Worm (Caenorhabditis elegans) whole organism, young adult: ENCODE results near the gene C18D11.1.
A peak's percentile ranks its signal among the peaks of the same experiment; 100 is the strongest.

Experiments used
- B0019.2 ChIP-seq: fragments of 200-800 bp; sonication (Bioruptor generic); conservative IDR thresholded peaks from 2 replicates; pipeline ENCODE4 v1.3.6; 2022; ENCODE audit warnings: missing genetic modification reagents, missing genetic modification characterization, missing compliant biosample characterization
- B0261.1 ChIP-seq: sonication (generic microtip); optimal IDR thresholded peaks from 2 replicates; lab custom pipeline; 2016; ENCODE audit warnings: mild to moderate bottlenecking, missing genetic modification characterization, moderate library complexity, missing compliant biosample characterization
- F22D6.2 ChIP-seq: sonication (generic microtip); optimal IDR thresholded peaks from 2 replicates; lab custom pipeline; 2016; ENCODE audit warnings: mild to moderate bottlenecking, missing genetic modification characterization, missing compliant biosample characterization
- F23B12.7 ChIP-seq: sonication (generic microtip); optimal IDR thresholded peaks from 2 replicates; lab custom pipeline; 2017; ENCODE audit warnings: missing genetic modification characterization, mild to moderate bottlenecking, missing compliant biosample characterization, antibody characterized with exemption, moderate library complexity; ENCODE audit not compliant: insufficient read depth
- F33H1.4 ChIP-seq: fragments of 200-800 bp; sonication (Bioruptor generic); IDR thresholded peaks from 2 replicates; pipeline ENCODE4 v1.3.6; 2022; ENCODE audit warnings: missing genetic modification reagents, missing genetic modification characterization, missing compliant biosample characterization
- F52B5.7 ChIP-seq: sonication (generic microtip); optimal IDR thresholded peaks from 2 replicates; lab custom pipeline; 2016; ENCODE audit warnings: mild to moderate bottlenecking, missing genetic modification characterization, missing compliant biosample characterization
- F55B11.4 ChIP-seq: sonication (generic microtip); optimal IDR thresholded peaks from 2 replicates; lab custom pipeline; 2016; ENCODE audit warnings: missing compliant biosample characterization, missing genetic modification characterization, borderline replicate concordance; ENCODE audit not compliant: insufficient read depth
- K12H6.12 ChIP-seq: fragments of 200-800 bp; sonication (Bioruptor generic); optimal IDR thresholded peaks from 2 replicates; lab custom pipeline; 2018; ENCODE audit warnings: mild to moderate bottlenecking, missing genetic modification characterization, missing compliant biosample characterization
- Y95B8A.8 ChIP-seq: fragments of 200-800 bp; sonication (Bioruptor generic); IDR thresholded peaks from 2 replicates; pipeline ENCODE4 v1.3.6; 2022; ENCODE audit warnings: missing genetic modification reagents, missing genetic modification characterization, missing compliant biosample characterization
- athp-1 ChIP-seq: sonication (generic microtip); optimal IDR thresholded peaks from 2 replicates; lab custom pipeline; 2017; ENCODE audit warnings: mild to moderate bottlenecking, missing genetic modification characterization, missing compliant biosample characterization
- attf-5 ChIP-seq: fragments of 200-800 bp; sonication (Bioruptor generic); optimal IDR thresholded peaks from 2 replicates; lab custom pipeline; 2018; ENCODE audit warnings: mild to moderate bottlenecking, missing genetic modification characterization, missing compliant biosample characterization
- cebp-1 ChIP-seq, 2 experiments: fragments of 200-800 bp in 1 of 2; sonication (Bioruptor generic) in 1 of 2; sonication (generic microtip) in 1 of 2; IDR thresholded peaks in 1 of 2; optimal IDR thresholded peaks in 1 of 2; 2 replicates each; pipeline versions ENCODE4 v1.3.6 to Lab custom; 2017 to 2022; ENCODE audit warnings: missing compliant biosample characterization in 2 of 2, missing genetic modification characterization in 2 of 2, mild to moderate bottlenecking in 1 of 2, missing genetic modification reagents in 1 of 2, moderate library complexity in 1 of 2
- ceh-100 ChIP-seq: fragments of 200-800 bp; sonication (Bioruptor generic); IDR thresholded peaks from 2 replicates; pipeline ENCODE4 v1.3.6; 2022; ENCODE audit warnings: missing genetic modification reagents, missing genetic modification characterization, missing compliant biosample characterization
- chd-7 ChIP-seq: sonication (generic microtip); optimal IDR thresholded peaks from 2 replicates; lab custom pipeline; 2016; ENCODE audit warnings: mild to moderate bottlenecking, missing genetic modification characterization, moderate library complexity, missing compliant biosample characterization
- die-1 ChIP-seq: sonication (generic microtip); optimal IDR thresholded peaks from 2 replicates; lab custom pipeline; 2016; ENCODE audit warnings: missing genotype, mild to moderate bottlenecking, missing genetic modification characterization, missing compliant biosample characterization
- dox-1 ChIP-seq: fragments of 200-800 bp; sonication (Bioruptor generic); IDR thresholded peaks from 2 replicates; pipeline ENCODE4 v1.3.6; 2022; ENCODE audit warnings: missing genetic modification reagents, missing genetic modification characterization, missing compliant biosample characterization
- efl-1 ChIP-seq: fragments of 150-350 bp; optimal IDR thresholded peaks from 2 replicates; lab custom pipeline; 2014; ENCODE audit warnings: missing biosample characterization, missing genetic modification reagents, missing genetic modification characterization
- egl-18 ChIP-seq: fragments of 200-800 bp; sonication (Bioruptor generic); IDR thresholded peaks from 2 replicates; pipeline ENCODE4 v1.3.6; 2022; ENCODE audit warnings: missing genetic modification reagents, missing genetic modification characterization, missing compliant biosample characterization
- egrh-3 ChIP-seq: fragments of 200-800 bp; sonication (Bioruptor generic); IDR thresholded peaks from 2 replicates; pipeline ENCODE4 v1.3.6; 2022; ENCODE audit warnings: missing genetic modification reagents, missing genetic modification characterization, missing compliant biosample characterization
- fkh-3 ChIP-seq: sonication (generic microtip); optimal IDR thresholded peaks from 2 replicates; lab custom pipeline; 2016; ENCODE audit warnings: mild to moderate bottlenecking, missing genetic modification characterization, missing compliant biosample characterization
- hmg-1.2 ChIP-seq: fragments of 200-800 bp; sonication (Bioruptor generic); IDR thresholded peaks from 2 replicates; pipeline ENCODE4 v1.3.6; 2022; ENCODE audit warnings: missing genetic modification reagents, missing genetic modification characterization, missing compliant biosample characterization
- lin-40 ChIP-seq: sonication (generic microtip); optimal IDR thresholded peaks from 2 replicates; lab custom pipeline; 2016; ENCODE audit warnings: missing genetic modification characterization, mild to moderate bottlenecking, missing compliant biosample characterization, missing genotype, missing genetic modification reagents
- madf-10 ChIP-seq: sonication (generic microtip); optimal IDR thresholded peaks from 2 replicates; lab custom pipeline; 2016; ENCODE audit warnings: mild to moderate bottlenecking, missing genetic modification characterization, missing compliant biosample characterization
- madf-6 ChIP-seq: fragments of 200-800 bp; sonication (Bioruptor generic); IDR thresholded peaks from 2 replicates; pipeline ENCODE4 v1.3.6; 2022; ENCODE audit warnings: missing genetic modification reagents, missing genetic modification characterization, missing compliant biosample characterization
- madf-8 ChIP-seq: fragments of 200-800 bp; sonication (Bioruptor generic); conservative IDR thresholded peaks from 2 replicates; pipeline ENCODE4 v1.3.6; 2022; ENCODE audit warnings: missing genetic modification reagents, missing genetic modification characterization, missing compliant biosample characterization
- mcd-1 ChIP-seq: fragments of 200-800 bp; sonication (Bioruptor generic); IDR thresholded peaks from 2 replicates; pipeline ENCODE4 v1.3.6; 2022; ENCODE audit warnings: missing genetic modification reagents, missing genetic modification characterization, missing compliant biosample characterization
- mes-4 ChIP-seq: sonication (generic microtip); optimal IDR thresholded peaks from 2 replicates; lab custom pipeline; 2016; ENCODE audit warnings: missing genotype, missing genetic modification characterization, missing compliant biosample characterization
- nfyb-1 ChIP-seq: fragments of 200-800 bp; sonication (Bioruptor generic); IDR thresholded peaks from 2 replicates; pipeline ENCODE4 v1.3.6; 2022; ENCODE audit warnings: missing genetic modification reagents, missing genetic modification characterization, missing compliant biosample characterization
- nhr-179 ChIP-seq: sonication (generic microtip); optimal IDR thresholded peaks from 2 replicates; lab custom pipeline; 2016; ENCODE audit warnings: mild to moderate bottlenecking, missing genetic modification characterization, missing compliant biosample characterization
- nhr-80 ChIP-seq: sonication (generic microtip); optimal IDR thresholded peaks from 2 replicates; lab custom pipeline; 2016; ENCODE audit warnings: missing genetic modification characterization, missing compliant biosample characterization
- pha-4 ChIP-seq: fragments of 150-350 bp; sonication (generic microtip); optimal IDR thresholded peaks from 2 replicates; lab custom pipeline; 2014; ENCODE audit warnings: missing biosample characterization, missing genetic modification reagents, missing genetic modification characterization
- rec-8 ChIP-seq, 2 experiments: sonication (generic microtip); optimal IDR thresholded peaks; 2 replicates each; lab custom pipeline; 2016; ENCODE audit warnings: mild to moderate bottlenecking in 2 of 2, missing genetic modification characterization in 2 of 2, missing genetic modification reagents in 2 of 2, missing genotype in 2 of 2, missing biosample characterization in 1 of 2, missing compliant biosample characterization in 1 of 2, moderate library complexity in 1 of 2
- repo-1 ChIP-seq: sonication (generic microtip); optimal IDR thresholded peaks from 2 replicates; lab custom pipeline; 2017; ENCODE audit warnings: mild to moderate bottlenecking, missing genetic modification characterization, missing compliant biosample characterization
- sea-2 ChIP-seq: fragments of 200-800 bp; sonication (Bioruptor generic); IDR thresholded peaks from 2 replicates; pipeline ENCODE4 v1.3.6; 2022; ENCODE audit warnings: missing genetic modification characterization, missing compliant biosample characterization
- somi-1 ChIP-seq: fragments of 200-800 bp; sonication (Bioruptor generic); optimal IDR thresholded peaks from 2 replicates; lab custom pipeline; 2018; ENCODE audit warnings: mild to moderate bottlenecking, missing genetic modification characterization, missing compliant biosample characterization
- unc-130 ChIP-seq: sonication (generic microtip); optimal IDR thresholded peaks from 2 replicates; lab custom pipeline; 2016; ENCODE audit warnings: missing genetic modification reagents, missing genetic modification characterization, missing compliant biosample characterization
- zfh-2 ChIP-seq: fragments of 200-800 bp; sonication (Bioruptor generic); conservative IDR thresholded peaks from 2 replicates; pipeline ENCODE4 v1.3.6; 2022; ENCODE audit warnings: missing genetic modification reagents, missing genetic modification characterization, missing compliant biosample characterization
- ztf-22 ChIP-seq: fragments of 200-800 bp; sonication (Bioruptor generic); optimal IDR thresholded peaks from 2 replicates; lab custom pipeline; 2018; ENCODE audit warnings: mild to moderate bottlenecking, missing genetic modification characterization, moderate library complexity, missing compliant biosample characterization
- ztf-25 ChIP-seq: fragments of 200-800 bp; sonication (Bioruptor generic); IDR thresholded peaks from 2 replicates; pipeline ENCODE4 v1.3.6; 2022; ENCODE audit warnings: missing genetic modification reagents, missing genetic modification characterization, missing compliant biosample characterization
- ztf-26 ChIP-seq: sonication (generic microtip); optimal IDR thresholded peaks from 2 replicates; lab custom pipeline; 2017; ENCODE audit warnings: missing genetic modification characterization, missing compliant biosample characterization

C18D11.1 gene

ce11 chrIII:11834168-11834567 lies 17.8 kb downstream of the C18D11.1 start (continued):
- TF ChIP-seq rec-8 (tag; optimal IDR thresholded peaks at IDR 0.05; lab: Kevin White, UChicago): no peak
- peak; percentile 54 for TF ChIP-seq ceh-100 (GFP tag; lab: Robert Waterston, UW)
- no peak for TF ChIP-seq B0261.1 (tag; lab: Kevin White, UChicago)
- no peak for TF ChIP-seq F52B5.7
- no peak for TF ChIP-seq B0019.2
- no peak for TF ChIP-seq repo-1 (tag; lab: Kevin White, UChicago)
- peak; percentile 37 for TF ChIP-seq K12H6.12 (tag; lab: Kevin White, UChicago)
- no peak for TF ChIP-seq unc-130 (GFP tag; lab: Kevin White, UChicago)
- TF ChIP-seq sea-2 (GFP tag; lab: Robert Waterston, UW): no peak
- no peak for TF ChIP-seq egl-18 (GFP tag; lab: Robert Waterston, UW)
- TF ChIP-seq nfyb-1: peak; percentile 38; the same call in 1 of the 2 replicates
- TF ChIP-seq mcd-1 (GFP tag; lab: Robert Waterston, UW): no peak
- no peak for TF ChIP-seq mes-4 (tag; lab: Kevin White, UChicago)
- 0 out of 2 replicates have a peak, but pooled peaks have one; percentile 35 for TF ChIP-seq Y95B8A.8 (GFP tag; lab: Robert Waterston, UW)
- no peak for TF ChIP-seq F22D6.2 (tag; lab: Kevin White, UChicago)

ce11 chrIII:11834783-11835182 lies 18.4 kb downstream of the C18D11.1 start:
- TF ChIP-seq cebp-1 (GFP tag; IDR thresholded peaks at IDR 0.05; lab: Robert Waterston, UW) (no peak), cebp-1 (tag; optimal IDR thresholded peaks at IDR 0.05; lab: Kevin White, UChicago) (peak; percentile 15), nfyb-1 (0 out of 2 replicates have a peak, but pooled peaks have one; percentile 17), egrh-3 (GFP tag; lab: Robert Waterston, UW) (no peak), ceh-100 (GFP tag; lab: Robert Waterston, UW) (peak; percentile 16; the same call in 1 of the 2 replicates), nhr-80 (tag; lab: Kevin White, UChicago) (peak; percentile 30), pha-4 (peak; percentile 73), nhr-179 (tag; lab: Kevin White, UChicago) (no peak), ztf-22 (GFP tag; lab: Kevin White, UChicago) (no peak), ztf-25 (GFP tag; lab: Robert Waterston, UW) (no peak), lin-40 (peak; percentile 7), dox-1 (0 out of 2 replicates have a peak, but pooled peaks have one; percentile 25), attf-5 (GFP tag; lab: Kevin White, UChicago) (peak; percentile 55), chd-7 (tag; lab: Kevin White, UChicago) (no peak), hmg-1.2 (GFP tag; lab: Robert Waterston, UW) (peak; percentile 76; the same call in 1 of the 2 replicates)

- TF ChIP-seq dox-1: 0 out of 2 replicates have a peak, but pooled peaks have one; percentile 12
- no peak for TF ChIP-seq F55B11.4
- no peak for TF ChIP-seq somi-1 (GFP tag; lab: Kevin White, UChicago)
- no peak; the same call in 1 of the 2 replicates for TF ChIP-seq cebp-1 (GFP tag; IDR thresholded peaks at IDR 0.05; lab: Robert Waterston, UW)
- peak; percentile 49 for TF ChIP-seq cebp-1 (tag; optimal IDR thresholded peaks at IDR 0.05; lab: Kevin White, UChicago)
- no peak for TF ChIP-seq fkh-3 (tag; lab: Kevin White, UChicago)
- TF ChIP-seq madf-10 (tag; lab: Kevin White, UChicago): peak; percentile 6
- TF ChIP-seq die-1: peak; percentile 42
- peak; percentile 74 for TF ChIP-seq zfh-2 (GFP tag; lab: Robert Waterston, UW)
- 0 out of 2 replicates have a peak, but pooled peaks have one; percentile 22 for TF ChIP-seq egrh-3 (GFP tag; lab: Robert Waterston, UW)
- TF ChIP-seq, all 124 proteins: peak for 6
Measured at ce11 chrIII:11836054-11836453, 19.7 kb downstream of the C18D11.1 start.

- 0 out of 2 replicates have a peak, but pooled peaks have one; percentile 19 for TF ChIP-seq ceh-100 (GFP tag; lab: Robert Waterston, UW)
- peak; percentile 38; the same call in 1 of the 2 replicates for TF ChIP-seq madf-8 (GFP tag; lab: Robert Waterston, UW)
- TF ChIP-seq mes-4 (tag; lab: Kevin White, UChicago): no peak
- TF ChIP-seq F33H1.4: 0 out of 2 replicates have a peak, but pooled peaks have one; percentile 27
- peak; percentile 71 for TF ChIP-seq madf-6 (GFP tag; lab: Robert Waterston, UW)
- no peak for TF ChIP-seq ztf-26 (tag; lab: Kevin White, UChicago)
- TF ChIP-seq nhr-80 (tag; lab: Kevin White, UChicago): peak; percentile 41
- peak; percentile 15; the same call in 1 of the 2 replicates for TF ChIP-seq hmg-1.2 (GFP tag; lab: Robert Waterston, UW)
- TF ChIP-seq efl-1 (GFP tag; lab: Kevin White, UChicago): peak; percentile 54
- 0 out of 2 replicates have a peak, but pooled peaks have one; percentile 28 for TF ChIP-seq mcd-1 (GFP tag; lab: Robert Waterston, UW)
- peak; percentile 0 for TF ChIP-seq F23B12.7 (tag; lab: Kevin White, UChicago)
- TF ChIP-seq athp-1: no peak
- peak; percentile 69 for TF ChIP-seq egrh-3 (GFP tag; lab: Robert Waterston, UW)
- TF ChIP-seq, all 124 proteins: peak for 10
Measured at ce11 chrIII:11836734-11837133, 20.4 kb downstream of the C18D11.1 start.
